Fruit fly (Drosophila melanogaster) whole organism, pupa: Measurements from ENCODE around the gene Ggamma30A.

Experiments
- CG10348 ChIP-seq: fragments of 200-800 bp; sonication (Bioruptor generic); IDR thresholded peaks from 2 replicates; pipeline ENCODE4 v1.3.6; 2022; ENCODE audit warnings: missing biosample characterization, missing genetic modification characterization
- CG12605 ChIP-seq: fragments of 200-800 bp; sonication (Bioruptor generic); IDR thresholded peaks from 2 replicates; pipeline ENCODE4 v1.3.6; 2022; ENCODE audit warnings: missing biosample characterization, missing genetic modification characterization
- CG13204 ChIP-seq: fragments of 200-800 bp; sonication (Bioruptor generic); optimal IDR thresholded peaks from 2 replicates; lab custom pipeline; 2018; ENCODE audit warnings: missing biosample characterization, mild to moderate bottlenecking, missing genetic modification characterization, moderate library complexity
- CG14655 ChIP-seq: fragments of 200-800 bp; sonication (Bioruptor generic); optimal IDR thresholded peaks from 3 replicates; lab custom pipeline; 2017; ENCODE audit warnings: mild to moderate bottlenecking, missing biosample characterization, missing genetic modification reagents, missing genetic modification characterization
- CG15710 ChIP-seq: fragments of 200-800 bp; sonication (Bioruptor generic); optimal IDR thresholded peaks from 2 replicates; lab custom pipeline; 2018; ENCODE audit warnings: missing biosample characterization, mild to moderate bottlenecking, missing genetic modification characterization, moderate library complexity
- CG17806 ChIP-seq: fragments of 200-800 bp; sonication (Bioruptor generic); optimal IDR thresholded peaks from 2 replicates; lab custom pipeline; 2018; ENCODE audit warnings: missing biosample characterization, mild to moderate bottlenecking, missing genetic modification characterization, moderate library complexity
- CG32121 ChIP-seq: fragments of 200-800 bp; sonication (Bioruptor generic); IDR thresholded peaks from 2 replicates; pipeline ENCODE4 v1.3.6; 2022; ENCODE audit warnings: missing biosample characterization, missing genetic modification characterization
- CG34367 ChIP-seq: fragments of 200-800 bp; sonication (Bioruptor generic); optimal IDR thresholded peaks from 2 replicates; lab custom pipeline; 2018; ENCODE audit warnings: missing biosample characterization, mild to moderate bottlenecking, missing genetic modification characterization
- CG4496 ChIP-seq: fragments of 200-800 bp; sonication (Bioruptor generic); IDR thresholded peaks from 3 replicates; pipeline ENCODE4 v1.3.6; 2022; ENCODE audit warnings: missing biosample characterization, missing genetic modification characterization
- CG8159 ChIP-seq: fragments of 200-800 bp; sonication (Bioruptor generic); optimal IDR thresholded peaks from 3 replicates; lab custom pipeline; 2018; ENCODE audit warnings: missing biosample characterization, mild to moderate bottlenecking, missing genetic modification characterization, moderate library complexity
- CG8301 ChIP-seq: fragments of 200-800 bp; sonication (Bioruptor generic); optimal IDR thresholded peaks from 2 replicates; lab custom pipeline; 2018; ENCODE audit warnings: missing biosample characterization, mild to moderate bottlenecking, missing genetic modification characterization
- CG9948 ChIP-seq: fragments of 200-800 bp; sonication (Bioruptor generic); optimal IDR thresholded peaks from 2 replicates; lab custom pipeline; 2018; ENCODE audit warnings: missing biosample characterization, mild to moderate bottlenecking, missing genetic modification characterization, moderate library complexity
- D1 ChIP-seq: fragments of 200-800 bp; sonication (Bioruptor generic); optimal IDR thresholded peaks from 2 replicates; lab custom pipeline; 2018; ENCODE audit warnings: missing biosample characterization, mild to moderate bottlenecking, missing genetic modification characterization, moderate library complexity
- EcR ChIP-seq: fragments of 200-800 bp; sonication (Bioruptor generic); optimal IDR thresholded peaks from 3 replicates; lab custom pipeline; 2019; ENCODE audit warnings: missing biosample characterization, missing genetic modification characterization, mild to moderate bottlenecking, moderate library complexity, missing genetic modification reagents
- Ets98B ChIP-seq: fragments of 200-800 bp; sonication (Bioruptor generic); IDR thresholded peaks from 2 replicates; pipeline ENCODE4 v1.3.6; 2022; ENCODE audit warnings: missing biosample characterization, missing genetic modification characterization
- Pif1A ChIP-seq: fragments of 200-800 bp; sonication (Bioruptor generic); optimal IDR thresholded peaks from 3 replicates; lab custom pipeline; 2016; ENCODE audit warnings: missing biosample characterization, missing genetic modification characterization
- Pif1B ChIP-seq: fragments of 200-800 bp; sonication (Bioruptor generic); optimal IDR thresholded peaks from 3 replicates; lab custom pipeline; 2016; ENCODE audit warnings: missing biosample characterization, missing genetic modification characterization
- Snoo ChIP-seq: fragments of 200-800 bp; sonication (Bioruptor generic); optimal IDR thresholded peaks from 3 replicates; lab custom pipeline; 2017; ENCODE audit warnings: missing biosample characterization, mild to moderate bottlenecking, missing genetic modification characterization, inconsistent platforms
- fd96Ca ChIP-seq: fragments of 200-800 bp; sonication (Bioruptor generic); IDR thresholded peaks from 3 replicates; pipeline ENCODE4 v1.3.6; 2022; ENCODE audit warnings: missing biosample characterization, missing genetic modification characterization
- gl ChIP-seq: fragments of 200-800 bp; sonication (Bioruptor generic); optimal IDR thresholded peaks from 2 replicates; lab custom pipeline; 2018; ENCODE audit warnings: missing biosample characterization, mild to moderate bottlenecking, missing genetic modification characterization
- rn ChIP-seq: fragments of 200-800 bp; sonication (Bioruptor generic); IDR thresholded peaks from 2 replicates; pipeline ENCODE4 v1.3.6; 2022; ENCODE audit warnings: missing biosample characterization, missing genetic modification characterization

The Ggamma30A gene

DNA sequence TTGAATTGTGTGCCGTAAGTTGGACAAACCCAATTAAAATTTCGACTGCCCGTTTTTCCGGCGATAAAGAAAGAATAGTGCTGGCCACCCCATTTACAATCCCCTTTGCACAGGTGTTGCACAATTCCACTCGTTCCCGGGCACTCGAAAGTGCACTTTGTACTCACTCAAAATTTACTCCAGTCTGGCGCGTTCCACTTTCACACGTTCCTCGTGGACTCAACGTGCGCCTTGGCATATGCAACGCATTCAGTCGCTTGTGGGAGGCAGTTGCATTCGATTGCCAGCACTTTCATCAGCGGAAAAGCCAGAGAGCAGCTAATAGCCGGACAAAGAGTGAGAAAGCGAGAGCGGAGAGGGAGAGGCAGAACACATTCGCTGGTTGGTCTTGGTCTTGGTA is at the start of gene Ggamma30A:
Ggamma30A (plus strand) TSS at position 248 of the 400 bp plus-strand sequence.
- TF ChIP-seq CG14655 (GFP tag; lab: Kevin White, UChicago) = no peak
- TF ChIP-seq CG4496 (GFP tag; lab: Robert Waterston, UW) = no peak
- TF ChIP-seq rn = no peak
- no peak for TF ChIP-seq CG8301 (tag; lab: Kevin White, UChicago)
- TF ChIP-seq CG17806 (tag; lab: Kevin White, UChicago) = no peak
- no peak for TF ChIP-seq Pif1B
- TF ChIP-seq Snoo (tag; lab: Kevin White, UChicago) = no peak
- TF ChIP-seq CG8159 = no peak
- TF ChIP-seq CG32121 = no peak
- no peak for TF ChIP-seq CG12605 (GFP tag; lab: Robert Waterston, UW)
- no peak for TF ChIP-seq CG9948 (tag; lab: Kevin White, UChicago)
- no peak for TF ChIP-seq Pif1A (GFP tag; lab: Kevin White, UChicago)
- no peak for TF ChIP-seq fd96Ca (GFP tag; lab: Robert Waterston, UW)
- no peak for TF ChIP-seq CG34367 (tag; lab: Kevin White, UChicago)
- no peak for TF ChIP-seq EcR
- no peak for TF ChIP-seq CG15710

DNA sequence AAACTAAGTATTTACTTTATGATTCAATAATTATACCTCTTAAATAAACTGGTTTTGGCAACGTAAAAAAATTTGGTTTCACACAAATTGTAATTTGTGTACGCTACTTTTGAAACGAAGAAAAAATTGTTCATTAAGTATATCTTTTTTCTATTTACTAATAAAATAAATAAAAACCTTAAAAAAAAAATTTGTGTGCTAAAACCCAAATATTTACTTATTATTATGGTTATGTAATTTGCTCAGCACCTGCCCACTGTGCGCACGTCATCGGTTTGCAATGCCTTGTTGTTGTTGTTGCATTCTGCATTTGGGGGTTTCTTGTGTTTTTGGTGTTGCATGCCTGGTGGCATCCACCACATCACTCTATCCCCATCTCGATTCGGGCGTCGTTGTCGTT is 49.2 kb upstream of the Ggamma30A start:
- TF ChIP-seq CG12605 (GFP tag; lab: Robert Waterston, UW) (peak; percentile 77), Pif1A (GFP tag; lab: Kevin White, UChicago) (peak; percentile 56), CG32121 (peak; percentile 87), Snoo (tag; lab: Kevin White, UChicago) (peak; percentile 5), CG13204 (GFP tag; lab: Kevin White, UChicago) (no peak), CG8159 (peak; percentile 64), CG14655 (GFP tag; lab: Kevin White, UChicago) (peak; percentile 94), CG10348 (GFP tag; lab: Robert Waterston, UW) (peak; percentile 74; the same call in 1 of the 2 replicates), CG34367 (tag; lab: Kevin White, UChicago) (peak; percentile 4), CG9948 (tag; lab: Kevin White, UChicago) (peak; percentile 79), EcR (no peak), D1 (tag; lab: Kevin White, UChicago) (no peak), fd96Ca (GFP tag; lab: Robert Waterston, UW) (no peak; the same call in 2 of the 3 replicates), CG17806 (tag; lab: Kevin White, UChicago) (peak; percentile 59), rn (peak; percentile 45), gl (no peak), CG8301 (tag; lab: Kevin White, UChicago) (peak; percentile 91), CG15710 (peak; percentile 9), Pif1B (peak; percentile 71), CG4496 (GFP tag; lab: Robert Waterston, UW) (peak; percentile 87; the same call in 2 of the 3 replicates), Ets98B (peak; percentile 77)

DNA sequence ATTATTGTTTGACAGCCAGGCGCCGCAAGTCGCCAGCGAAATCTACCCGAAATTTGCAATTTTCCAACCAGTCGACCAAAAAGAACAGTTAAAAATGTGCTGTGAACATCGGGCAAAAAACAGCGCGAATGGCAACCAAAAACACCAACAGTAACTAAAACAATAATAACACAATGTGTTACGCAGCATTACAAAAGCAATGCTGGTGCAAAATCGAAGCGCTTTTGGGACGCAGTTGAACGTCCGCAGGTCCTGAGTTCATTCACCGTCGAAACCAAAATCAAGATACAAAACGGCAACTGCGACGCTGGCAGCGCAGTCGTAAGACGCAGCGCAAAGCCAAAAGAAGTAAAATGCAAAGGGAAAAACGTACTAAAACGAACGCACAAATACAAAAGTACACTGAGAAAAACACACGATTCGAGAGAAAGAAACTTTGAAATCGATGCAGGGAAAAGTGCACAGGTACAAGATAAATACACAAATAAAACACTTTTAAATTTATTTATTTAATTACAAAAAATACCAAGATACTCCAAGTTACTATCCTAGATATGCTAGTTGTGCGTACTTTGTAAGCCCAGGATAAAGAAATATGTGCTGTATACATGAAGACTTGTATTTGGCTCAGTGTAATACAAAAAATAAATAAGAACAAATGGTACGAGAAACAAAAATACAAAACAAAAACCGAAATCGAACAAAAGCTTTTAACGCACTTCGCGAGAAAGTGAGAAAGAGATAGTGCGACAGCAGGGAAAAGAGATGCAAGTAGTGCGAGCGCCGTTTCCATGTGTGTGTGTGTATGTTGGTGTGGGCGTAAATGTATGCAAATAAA is 45.3 kb upstream of the Ggamma30A start:
- peak; percentile 88 for TF ChIP-seq CG14655 (GFP tag; lab: Kevin White, UChicago)
- peak; percentile 74 for TF ChIP-seq gl
- peak; percentile 82 for TF ChIP-seq CG17806 (tag; lab: Kevin White, UChicago)
- peak; percentile 83 for TF ChIP-seq CG4496 (GFP tag; lab: Robert Waterston, UW)
- peak; percentile 92 for TF ChIP-seq CG8159
- TF ChIP-seq fd96Ca (GFP tag; lab: Robert Waterston, UW) = no peak; the same call in 2 of the 3 replicates
- peak; percentile 57; the same call in 1 of the 2 replicates for TF ChIP-seq CG12605 (GFP tag; lab: Robert Waterston, UW)
- peak; percentile 73 for TF ChIP-seq D1 (tag; lab: Kevin White, UChicago)
- peak; percentile 79 for TF ChIP-seq CG8301 (tag; lab: Kevin White, UChicago)
- peak; percentile 81 for TF ChIP-seq CG32121
- TF ChIP-seq CG13204 (GFP tag; lab: Kevin White, UChicago) = peak; percentile 64
- TF ChIP-seq Pif1A (GFP tag; lab: Kevin White, UChicago) = peak; percentile 51
- peak; percentile 70; the same call in 1 of the 2 replicates for TF ChIP-seq rn
- peak; percentile 66 for TF ChIP-seq Ets98B
- peak; percentile 83 for TF ChIP-seq CG9948 (tag; lab: Kevin White, UChicago)
- TF ChIP-seq CG15710 = peak; percentile 89
- TF ChIP-seq EcR = peak; percentile 88
- TF ChIP-seq CG34367 (tag; lab: Kevin White, UChicago) = peak; percentile 79
- peak; percentile 96 for TF ChIP-seq Snoo (tag; lab: Kevin White, UChicago)
- TF ChIP-seq Pif1B = peak; percentile 91
- TF ChIP-seq CG10348 (GFP tag; lab: Robert Waterston, UW) = no peak

DNA sequence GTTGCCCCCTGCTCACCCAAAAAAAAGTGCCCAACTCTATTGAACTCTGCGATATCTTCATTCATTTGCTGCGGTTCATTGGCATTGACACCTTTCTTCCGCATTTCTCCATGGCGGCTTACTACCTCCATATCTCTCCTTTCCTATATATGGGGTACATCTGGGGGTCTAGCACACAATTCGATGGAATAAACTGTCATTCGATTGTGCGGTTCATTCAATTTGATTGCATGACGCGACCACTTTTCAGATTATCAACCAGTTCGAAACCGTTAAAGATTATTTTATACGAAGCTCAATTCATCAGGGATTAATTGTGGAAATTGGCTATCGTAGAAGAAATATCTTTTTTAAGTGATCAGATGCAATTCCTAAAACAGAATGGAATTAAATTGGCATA is 42.7 kb upstream of the Ggamma30A start:
- TF ChIP-seq CG32121 = no peak
- TF ChIP-seq CG14655 (GFP tag; lab: Kevin White, UChicago) = no peak
- no peak for TF ChIP-seq Pif1A (GFP tag; lab: Kevin White, UChicago)
- TF ChIP-seq EcR = no peak
- TF ChIP-seq CG17806 (tag; lab: Kevin White, UChicago) = no peak
- TF ChIP-seq CG9948 (tag; lab: Kevin White, UChicago) = no peak
- TF ChIP-seq Snoo (tag; lab: Kevin White, UChicago) = no peak
- TF ChIP-seq D1 (tag; lab: Kevin White, UChicago) = no peak
- TF ChIP-seq Ets98B = no peak
- no peak for TF ChIP-seq CG8159
- TF ChIP-seq CG10348 (GFP tag; lab: Robert Waterston, UW) = no peak
- no peak for TF ChIP-seq CG8301 (tag; lab: Kevin White, UChicago)
- TF ChIP-seq CG4496 (GFP tag; lab: Robert Waterston, UW) = no peak
- no peak for TF ChIP-seq rn
- no peak for TF ChIP-seq CG13204 (GFP tag; lab: Kevin White, UChicago)
- TF ChIP-seq CG34367 (tag; lab: Kevin White, UChicago) = no peak
- TF ChIP-seq CG15710 = no peak
- no peak for TF ChIP-seq fd96Ca (GFP tag; lab: Robert Waterston, UW)
- TF ChIP-seq gl = no peak
- TF ChIP-seq CG12605 (GFP tag; lab: Robert Waterston, UW) = no peak

DNA sequence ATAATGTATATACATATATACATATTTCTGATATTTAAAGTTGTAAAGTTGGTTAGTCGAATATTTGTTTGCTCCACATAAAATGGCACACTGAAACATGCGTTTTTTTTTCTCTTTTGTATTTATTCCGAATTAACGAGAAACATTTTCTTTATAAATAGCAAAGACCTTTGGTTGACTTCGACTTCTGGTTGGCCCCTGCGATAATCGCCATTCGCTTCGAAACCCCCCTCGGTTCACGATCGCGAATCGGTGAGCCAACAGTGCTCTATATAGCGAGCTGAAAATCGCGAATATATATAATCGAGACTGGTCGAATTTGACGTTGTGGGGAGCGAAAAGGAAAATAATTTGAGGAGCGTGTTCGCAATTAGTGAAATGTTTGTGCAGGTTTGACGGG is 40.5 kb upstream of the Ggamma30A start:
- no peak for TF ChIP-seq CG4496 (GFP tag; lab: Robert Waterston, UW)
- no peak for TF ChIP-seq D1 (tag; lab: Kevin White, UChicago)
- TF ChIP-seq CG8159 = no peak
- TF ChIP-seq EcR = no peak
- no peak for TF ChIP-seq CG17806 (tag; lab: Kevin White, UChicago)
- TF ChIP-seq CG34367 (tag; lab: Kevin White, UChicago) = no peak
- TF ChIP-seq CG15710 = no peak
- TF ChIP-seq CG12605 (GFP tag; lab: Robert Waterston, UW) = no peak
- TF ChIP-seq rn = no peak
- no peak for TF ChIP-seq Ets98B
- TF ChIP-seq CG14655 (GFP tag; lab: Kevin White, UChicago) = no peak
